Worm (Caenorhabditis elegans) whole organism, L4 larva: ENCODE data around the gene Y53C12A.7.
"Not testable (repeated sequence)": the region's sequence is repeated elsewhere in the genome, so short reads cannot be mapped to it uniquely, and the experiment has no call there.

Experiments used
- F26F4.8 ChIP-seq: fragments of 200-800 bp; sonication (Bioruptor generic); conservative IDR thresholded peaks from 2 replicates; pipeline ENCODE4 v1.3.6; 2022; ENCODE audit warnings: missing genetic modification characterization, missing compliant biosample characterization
- ctbp-1 ChIP-seq: fragments of 200-800 bp; sonication (Bioruptor generic); IDR thresholded peaks from 2 replicates; pipeline ENCODE4 v1.3.6; 2022; ENCODE audit warnings: missing genetic modification reagents, missing genetic modification characterization, missing compliant biosample characterization
- hlh-11 ChIP-seq: fragments of 200-800 bp; sonication (Bioruptor generic); optimal IDR thresholded peaks from 2 replicates; lab custom pipeline; 2018; ENCODE audit warnings: mild to moderate bottlenecking, missing genetic modification characterization, missing compliant biosample characterization
- mes-2 ChIP-seq: sonication (generic microtip); optimal IDR thresholded peaks from 2 replicates; lab custom pipeline; 2016; ENCODE audit warnings: missing genotype, mild to moderate bottlenecking, missing genetic modification characterization, missing compliant biosample characterization; ENCODE audit not compliant: poor library complexity, severe bottlenecking
- nhr-11 ChIP-seq: fragments of 150-350 bp; optimal IDR thresholded peaks from 2 replicates; lab custom pipeline; 2014; ENCODE audit warnings: missing biosample characterization, missing genetic modification characterization
- nhr-28 ChIP-seq: fragments of 150-350 bp; optimal IDR thresholded peaks from 2 replicates; lab custom pipeline; 2014; ENCODE audit warnings: missing biosample characterization, missing genetic modification characterization
- rbr-2 ChIP-seq: sonication (generic microtip); optimal IDR thresholded peaks from 2 replicates; lab custom pipeline; 2016; ENCODE audit warnings: missing genotype, missing genetic modification characterization, missing compliant biosample characterization
- snpc-4 ChIP-seq: fragments of 150-350 bp; optimal IDR thresholded peaks from 2 replicates; lab custom pipeline; 2014; ENCODE audit warnings: missing biosample characterization, missing genetic modification characterization

DNA sequence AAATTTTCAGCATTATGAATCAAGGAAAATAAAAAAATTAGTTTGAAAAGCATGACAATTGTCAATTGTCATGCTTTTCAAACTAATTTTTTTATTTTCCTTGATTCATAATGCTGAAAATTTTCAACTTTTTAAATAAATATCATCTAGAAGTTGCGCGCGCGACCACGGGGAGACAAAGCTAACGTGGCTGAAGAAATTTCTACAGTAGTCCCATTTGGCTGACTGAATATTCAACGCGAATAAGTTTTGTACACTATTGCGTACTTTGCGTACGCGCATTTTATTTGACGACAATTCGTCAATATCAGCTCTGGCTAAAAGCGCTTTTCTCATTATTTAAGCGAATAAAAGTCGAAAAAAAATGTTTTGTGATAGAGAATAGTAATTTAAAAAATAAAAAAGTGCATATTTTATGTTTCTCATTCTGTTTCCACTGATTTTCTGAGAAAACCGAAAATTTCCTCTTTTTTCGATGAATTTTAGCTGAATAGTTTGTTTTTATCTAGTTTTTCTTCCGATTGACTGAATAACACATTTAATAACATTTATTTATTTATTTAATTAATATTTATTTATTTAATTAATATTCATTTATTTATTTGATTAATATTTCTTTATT is 18.4 kb downstream of the Y53C12A.7 start, which contains the start of gene Y53C12A.11:
- TF ChIP-seq mes-2; hlh-11 (tag; lab: Kevin White, UChicago); F26F4.8 (GFP tag; lab: Robert Waterston, UW); nhr-11 (tag; lab: Kevin White, UChicago); ctbp-1; rbr-2 (tag; lab: Kevin White, UChicago); nhr-28 (tag; lab: Kevin White, UChicago); snpc-4 (tag; lab: Kevin White, UChicago): not testable (repeated sequence)
